Worm (Caenorhabditis elegans) whole organism, L4 larva: Measurements from ENCODE around the gene gadr-2.

ENCODE experiments used
- F10B5.3 ChIP-seq: sonication (generic microtip); optimal IDR thresholded peaks from 2 replicates; lab custom pipeline; 2016; ENCODE audit warnings: mild to moderate bottlenecking, missing genetic modification characterization, missing compliant biosample characterization
- T20F7.1 ChIP-seq: fragments of 200-800 bp; sonication (Bioruptor generic); optimal IDR thresholded peaks from 2 replicates; lab custom pipeline; 2018; ENCODE audit warnings: mild to moderate bottlenecking, missing genetic modification characterization, missing compliant biosample characterization
- T26A8.4 ChIP-seq: fragments of 200-800 bp; sonication (Bioruptor generic); IDR thresholded peaks from 2 replicates; pipeline ENCODE4 v1.3.6; 2022; ENCODE audit warnings: missing genetic modification characterization, missing compliant biosample characterization
- Y105C5A.15 ChIP-seq: fragments of 200-800 bp; sonication (Bioruptor generic); IDR thresholded peaks from 2 replicates; pipeline ENCODE4 v1.3.6; 2022; ENCODE audit warnings: missing genetic modification characterization, missing compliant biosample characterization
- Y48G9A.11 ChIP-seq: fragments of 200-800 bp; sonication (Bioruptor generic); IDR thresholded peaks from 2 replicates; pipeline ENCODE4 v1.3.6; 2022; ENCODE audit warnings: missing genetic modification reagents, missing genetic modification characterization, missing compliant biosample characterization
- ZK337.2 ChIP-seq: fragments of 200-800 bp; sonication (Bioruptor generic); IDR thresholded peaks from 2 replicates; pipeline ENCODE4 v1.3.6; 2022; ENCODE audit warnings: missing genetic modification reagents, missing genetic modification characterization, missing compliant biosample characterization
- ZK546.5 ChIP-seq, 2 experiments: sonication (generic microtip); optimal IDR thresholded peaks; 2 replicates each; lab custom pipeline; 2017; ENCODE audit warnings: missing biosample characterization in 2 of 2, missing genetic modification characterization in 2 of 2
- ama-1 ChIP-seq: fragments of 150-350 bp; optimal IDR thresholded peaks from 2 replicates; lab custom pipeline; 2014; ENCODE audit warnings: inconsistent platforms, mixed read lengths
- attf-4 ChIP-seq: sonication (generic microtip); optimal IDR thresholded peaks from 3 replicates; lab custom pipeline; 2017; ENCODE audit warnings: missing biosample characterization, missing genetic modification characterization
- ceh-20 ChIP-seq: fragments of 200-800 bp; sonication (Bioruptor generic); IDR thresholded peaks from 2 replicates; pipeline ENCODE4 v1.3.6; 2022; ENCODE audit warnings: missing genetic modification reagents, missing genetic modification characterization, missing compliant biosample characterization
- ceh-28 ChIP-seq: fragments of 150-350 bp; optimal IDR thresholded peaks from 2 replicates; lab custom pipeline; 2014; ENCODE audit warnings: missing biosample characterization, missing genetic modification reagents, missing genetic modification characterization
- ceh-32 ChIP-seq: sonication (generic microtip); optimal IDR thresholded peaks from 2 replicates; lab custom pipeline; 2016; ENCODE audit warnings: mild to moderate bottlenecking, missing genetic modification characterization, missing compliant biosample characterization; ENCODE audit not compliant: poor library complexity
- ceh-44 ChIP-seq: fragments of 200-800 bp; sonication (Bioruptor generic); IDR thresholded peaks from 2 replicates; pipeline ENCODE4 v1.3.6; 2022; ENCODE audit warnings: missing genetic modification reagents, missing genetic modification characterization, missing compliant biosample characterization
- daf-8 ChIP-seq: fragments of 200-800 bp; sonication (Bioruptor generic); IDR thresholded peaks from 2 replicates; pipeline ENCODE4 v1.3.6; 2022; ENCODE audit warnings: missing genetic modification characterization, missing compliant biosample characterization
- dmd-6 ChIP-seq: fragments of 200-800 bp; sonication (Bioruptor generic); IDR thresholded peaks from 2 replicates; pipeline ENCODE4 v1.3.6; 2022; ENCODE audit warnings: missing genetic modification reagents, missing genetic modification characterization, missing compliant biosample characterization
- dmd-9 ChIP-seq: fragments of 200-800 bp; sonication (Bioruptor generic); IDR thresholded peaks from 2 replicates; pipeline ENCODE4 v1.3.6; 2022; ENCODE audit warnings: missing genetic modification reagents, missing genetic modification characterization, missing compliant biosample characterization
- dpl-1 ChIP-seq: fragments of 150-350 bp; optimal IDR thresholded peaks from 2 replicates; lab custom pipeline; 2014; ENCODE audit warnings: missing biosample characterization, missing genetic modification reagents, missing genetic modification characterization
- egl-43 ChIP-seq: fragments of 200-800 bp; sonication (Bioruptor generic); IDR thresholded peaks from 2 replicates; pipeline ENCODE4 v1.3.6; 2022; ENCODE audit warnings: missing genetic modification reagents, missing genetic modification characterization, missing compliant biosample characterization
- fkh-10 ChIP-seq: fragments of 150-350 bp; optimal IDR thresholded peaks from 2 replicates; lab custom pipeline; 2014; ENCODE audit warnings: missing biosample characterization, missing genetic modification reagents, missing genetic modification characterization
- fos-1 ChIP-seq: fragments of 150-350 bp; optimal IDR thresholded peaks from 2 replicates; lab custom pipeline; 2014; ENCODE audit warnings: missing biosample characterization, missing genetic modification characterization
- gei-8 ChIP-seq: fragments of 200-800 bp; sonication (Bioruptor generic); optimal IDR thresholded peaks from 2 replicates; lab custom pipeline; 2018; ENCODE audit warnings: mild to moderate bottlenecking, missing genetic modification characterization, missing compliant biosample characterization
- hlh-11 ChIP-seq: fragments of 200-800 bp; sonication (Bioruptor generic); optimal IDR thresholded peaks from 2 replicates; lab custom pipeline; 2018; ENCODE audit warnings: mild to moderate bottlenecking, missing genetic modification characterization, missing compliant biosample characterization
- hlh-30 ChIP-seq: sonication (generic microtip); optimal IDR thresholded peaks from 2 replicates; lab custom pipeline; 2017; ENCODE audit warnings: antibody characterized with exemption, mild to moderate bottlenecking, missing genetic modification characterization, missing compliant biosample characterization; ENCODE audit not compliant: insufficient read depth
- hmg-1.1 ChIP-seq: fragments of 200-800 bp; sonication (Bioruptor generic); IDR thresholded peaks from 2 replicates; pipeline ENCODE4 v1.3.6; 2022; ENCODE audit warnings: missing genetic modification reagents, missing genetic modification characterization, missing compliant biosample characterization
- lim-7 ChIP-seq: fragments of 200-800 bp; sonication (Bioruptor generic); IDR thresholded peaks from 2 replicates; pipeline ENCODE4 v1.3.6; 2022; ENCODE audit warnings: missing genetic modification characterization, missing compliant biosample characterization
- lin-1 ChIP-seq: fragments of 200-800 bp; sonication (Bioruptor generic); IDR thresholded peaks from 2 replicates; pipeline ENCODE4 v1.3.6; 2022; ENCODE audit warnings: missing genetic modification reagents, missing genetic modification characterization, missing compliant biosample characterization
- lin-13 ChIP-seq: fragments of 150-350 bp; optimal IDR thresholded peaks from 2 replicates; lab custom pipeline; 2014; ENCODE audit warnings: missing biosample characterization, missing genetic modification reagents, missing genetic modification characterization
- lin-15B ChIP-seq: fragments of 150-350 bp; sonication (generic microtip); optimal IDR thresholded peaks from 3 replicates; lab custom pipeline; 2014; ENCODE audit warnings: missing biosample characterization, missing genetic modification characterization
- lin-38 ChIP-seq: fragments of 200-800 bp; sonication (Bioruptor generic); IDR thresholded peaks from 2 replicates; pipeline ENCODE4 v1.3.6; 2022; ENCODE audit warnings: missing genetic modification reagents, missing genetic modification characterization, missing compliant biosample characterization
- lin-39 ChIP-seq: fragments of 150-350 bp; optimal IDR thresholded peaks from 2 replicates; lab custom pipeline; 2014; ENCODE audit warnings: missing biosample characterization, missing genetic modification reagents, missing genetic modification characterization
- mdt-29 ChIP-seq: fragments of 200-800 bp; sonication (Bioruptor generic); IDR thresholded peaks from 2 replicates; pipeline ENCODE4 v1.3.6; 2022; ENCODE audit warnings: missing genetic modification reagents, missing genetic modification characterization, missing compliant biosample characterization
- mes-2 ChIP-seq: sonication (generic microtip); optimal IDR thresholded peaks from 2 replicates; lab custom pipeline; 2016; ENCODE audit warnings: missing genotype, mild to moderate bottlenecking, missing genetic modification characterization, missing compliant biosample characterization; ENCODE audit not compliant: poor library complexity, severe bottlenecking
- mxl-2 ChIP-seq: fragments of 200-800 bp; sonication (Bioruptor generic); conservative IDR thresholded peaks from 2 replicates; pipeline ENCODE4 v1.3.6; 2022; ENCODE audit warnings: missing genetic modification reagents, missing genetic modification characterization, missing compliant biosample characterization
- nhr-25 ChIP-seq: sonication (generic microtip); optimal IDR thresholded peaks from 2 replicates; lab custom pipeline; 2017; ENCODE audit warnings: missing genetic modification characterization, mild to moderate bottlenecking, missing compliant biosample characterization, antibody characterized with exemption, moderate library complexity, borderline replicate concordance; ENCODE audit not compliant: insufficient read depth
- nhr-41 ChIP-seq: fragments of 200-800 bp; sonication (Bioruptor generic); IDR thresholded peaks from 2 replicates; pipeline ENCODE4 v1.3.6; 2022; ENCODE audit warnings: missing genetic modification reagents, missing genetic modification characterization, missing compliant biosample characterization
- nhr-6 ChIP-seq: fragments of 150-350 bp; optimal IDR thresholded peaks from 2 replicates; lab custom pipeline; 2014; ENCODE audit warnings: missing biosample characterization, missing genetic modification characterization
- nhr-76 ChIP-seq: fragments of 150-350 bp; optimal IDR thresholded peaks from 2 replicates; lab custom pipeline; 2014; ENCODE audit warnings: missing biosample characterization, missing genetic modification characterization
- nhr-77 ChIP-seq: fragments of 150-350 bp; optimal IDR thresholded peaks from 2 replicates; lab custom pipeline; 2014; ENCODE audit warnings: missing biosample characterization, missing genetic modification characterization
- pha-4 ChIP-seq, 2 experiments: fragments of 150-350 bp in 1 of 2; fragments of 200-800 bp in 1 of 2; sonication (Bioruptor generic) in 1 of 2; IDR thresholded peaks in 1 of 2; optimal IDR thresholded peaks in 1 of 2; 2 replicates each; pipeline versions ENCODE4 v1.3.6 to Lab custom; 2014 to 2022; ENCODE audit warnings: missing genetic modification characterization in 2 of 2, missing genetic modification reagents in 2 of 2, missing biosample characterization in 1 of 2, missing compliant biosample characterization in 1 of 2
- pqm-1 ChIP-seq: sonication (generic microtip); optimal IDR thresholded peaks from 2 replicates; lab custom pipeline; 2017; ENCODE audit warnings: missing biosample characterization, missing genetic modification characterization
- sdz-12 ChIP-seq: fragments of 200-800 bp; sonication (Bioruptor generic); optimal IDR thresholded peaks from 2 replicates; lab custom pipeline; 2018; ENCODE audit warnings: mild to moderate bottlenecking, missing genetic modification characterization, missing compliant biosample characterization
- snpc-1.2 ChIP-seq: fragments of 200-800 bp; sonication (Bioruptor generic); IDR thresholded peaks from 2 replicates; pipeline ENCODE4 v1.3.6; 2022; ENCODE audit warnings: missing genetic modification reagents, missing genetic modification characterization, missing compliant biosample characterization
- snpc-4 ChIP-seq: fragments of 150-350 bp; optimal IDR thresholded peaks from 2 replicates; lab custom pipeline; 2014; ENCODE audit warnings: missing biosample characterization, missing genetic modification characterization
- spr-1 ChIP-seq: sonication (generic microtip); optimal IDR thresholded peaks from 2 replicates; lab custom pipeline; 2016; ENCODE audit warnings: mild to moderate bottlenecking, missing genetic modification characterization, missing compliant biosample characterization
- spr-3 ChIP-seq: fragments of 200-800 bp; sonication (Bioruptor generic); optimal IDR thresholded peaks from 2 replicates; lab custom pipeline; 2018; ENCODE audit warnings: mild to moderate bottlenecking, missing genetic modification characterization, missing compliant biosample characterization
- unc-39 ChIP-seq: sonication (generic microtip); optimal IDR thresholded peaks from 2 replicates; lab custom pipeline; 2017; ENCODE audit warnings: missing biosample characterization, missing genetic modification characterization
- zfp-3 ChIP-seq: fragments of 200-800 bp; sonication (Bioruptor generic); conservative IDR thresholded peaks from 2 replicates; pipeline ENCODE4 v1.3.6; 2022; ENCODE audit warnings: missing genetic modification reagents, missing genetic modification characterization, missing compliant biosample characterization
- ztf-11 ChIP-seq: fragments of 150-350 bp; optimal IDR thresholded peaks from 2 replicates; lab custom pipeline; 2014; ENCODE audit warnings: missing biosample characterization, missing genetic modification characterization
- ztf-7 ChIP-seq: fragments of 150-350 bp; optimal IDR thresholded peaks from 2 replicates; lab custom pipeline; 2014; ENCODE audit warnings: missing biosample characterization, missing genetic modification characterization

The gadr-2 gene

ce11 chrIV:9444417-9445026 is 40.4 kb downstream of the gadr-2 start (continued):
- peak; percentile 79 for TF ChIP-seq dpl-1
- TF ChIP-seq lin-39 (tag; lab: Kevin White, UChicago) = no peak
- peak; percentile 63 for TF ChIP-seq ztf-7 (tag; lab: Kevin White, UChicago)
- no peak for TF ChIP-seq mxl-2
- no peak for TF ChIP-seq nhr-41 (GFP tag; lab: Robert Waterston, UW)
- peak; percentile 81 for TF ChIP-seq F10B5.3 (tag; lab: Kevin White, UChicago)
- TF ChIP-seq nhr-6 (tag; lab: Kevin White, UChicago) = peak; percentile 80
- TF ChIP-seq T20F7.1 (GFP tag; lab: Kevin White, UChicago) = peak; percentile 87
- TF ChIP-seq lin-1 (GFP tag; lab: Robert Waterston, UW) = peak; percentile 76
- peak; percentile 60; the same call in 1 of the 2 replicates for TF ChIP-seq lim-7 (GFP tag; lab: Robert Waterston, UW)
- peak; percentile 88 for TF ChIP-seq ceh-20 (GFP tag; lab: Robert Waterston, UW)
- TF ChIP-seq ZK337.2 (GFP tag; lab: Robert Waterston, UW) = 0 out of 2 replicates have a peak, but pooled peaks have one; percentile 33
- peak; percentile 97 for TF ChIP-seq snpc-4 (tag; lab: Kevin White, UChicago)
- TF ChIP-seq nhr-77 = peak; percentile 88
- peak; percentile 90 for TF ChIP-seq hlh-30
- peak; percentile 88 for TF ChIP-seq mes-2 (tag; lab: Kevin White, UChicago)
- TF ChIP-seq spr-1 = peak; percentile 81
- TF ChIP-seq lin-38 (GFP tag; lab: Robert Waterston, UW) = peak; percentile 86
- TF ChIP-seq hmg-1.1 (GFP tag; lab: Robert Waterston, UW) = peak; percentile 94
- TF ChIP-seq ceh-44 (GFP tag; lab: Robert Waterston, UW) = 0 out of 2 replicates have a peak, but pooled peaks have one; percentile 47
- TF ChIP-seq fos-1 (tag; lab: Kevin White, UChicago) = no peak
- peak; percentile 91 for TF ChIP-seq lin-13 (GFP tag; lab: Kevin White, UChicago)
- TF ChIP-seq ama-1 = peak; percentile 99
- peak; percentile 67; the same call in 1 of the 2 replicates for TF ChIP-seq mdt-29 (GFP tag; lab: Robert Waterston, UW)
- no peak for TF ChIP-seq lin-15B (tag; lab: Kevin White, UChicago)
- TF ChIP-seq ZK546.5 (tag; optimal IDR thresholded peaks at IDR 0.05; lab: Kevin White, UChicago) = peak in 1 of 2 experiments; percentile 1
- TF ChIP-seq nhr-25 (tag; lab: Kevin White, UChicago) = peak; percentile 95
- TF ChIP-seq attf-4 (tag; lab: Kevin White, UChicago) = no peak
- no peak for TF ChIP-seq dmd-9 (GFP tag; lab: Robert Waterston, UW)
- TF ChIP-seq snpc-1.2 (GFP tag; lab: Robert Waterston, UW) = peak; percentile 94
- peak; percentile 92 for TF ChIP-seq hlh-11 (tag; lab: Kevin White, UChicago)
- peak; percentile 90 for TF ChIP-seq dmd-6 (GFP tag; lab: Robert Waterston, UW)
- TF ChIP-seq nhr-76 (tag; lab: Kevin White, UChicago) = no peak
- no peak for TF ChIP-seq ztf-11 (tag; lab: Kevin White, UChicago)
- no peak for TF ChIP-seq pqm-1 (tag; lab: Kevin White, UChicago)
- TF ChIP-seq spr-3 = peak; percentile 55
- peak; percentile 86 for TF ChIP-seq zfp-3 (GFP tag; lab: Robert Waterston, UW)
- peak; percentile 67 for TF ChIP-seq Y48G9A.11 (GFP tag; lab: Robert Waterston, UW)
- TF ChIP-seq unc-39 (tag; lab: Kevin White, UChicago) = no peak
- TF ChIP-seq gei-8 (GFP tag; lab: Kevin White, UChicago) = peak; percentile 80
- TF ChIP-seq daf-8 (GFP tag; lab: Robert Waterston, UW) = no peak
- TF ChIP-seq sdz-12 (GFP tag; lab: Kevin White, UChicago) = no peak
- TF ChIP-seq egl-43 (GFP tag; lab: Robert Waterston, UW) = peak; percentile 84
- TF ChIP-seq T26A8.4 (GFP tag; lab: Robert Waterston, UW) = peak; percentile 93
- peak; percentile 53 for TF ChIP-seq ceh-32 (tag; lab: Kevin White, UChicago)
- peak; percentile 68 for TF ChIP-seq pha-4 (GFP tag; IDR thresholded peaks at IDR 0.05; lab: Robert Waterston, UW)
- TF ChIP-seq pha-4 (tag; optimal IDR thresholded peaks at IDR 0.05; lab: Kevin White, UChicago) = peak; percentile 74
- no peak for TF ChIP-seq ceh-28
- no peak for TF ChIP-seq Y105C5A.15 (GFP tag; lab: Robert Waterston, UW)
- peak; percentile 88 for TF ChIP-seq fkh-10 (GFP tag; lab: Kevin White, UChicago)
